Worm (Caenorhabditis elegans): ENCODE results near the gene R13A5.7.

Gene R13A5.7

ce11 chrIII:7535347-7535746 lies 34.6 kb downstream of the R13A5.7 start (continued):
- TF ChIP-seq zfh-2 (GFP tag; conservative IDR thresholded peaks at IDR 0.05) (no peak), lir-1 (GFP tag; conservative IDR thresholded peaks at IDR 0.05) (no peak), rcor-1 (GFP tag; IDR thresholded peaks at IDR 0.05) (no peak), akir-1 (GFP tag; optimal IDR thresholded peaks at IDR 0.05) (no peak)

DNA sequence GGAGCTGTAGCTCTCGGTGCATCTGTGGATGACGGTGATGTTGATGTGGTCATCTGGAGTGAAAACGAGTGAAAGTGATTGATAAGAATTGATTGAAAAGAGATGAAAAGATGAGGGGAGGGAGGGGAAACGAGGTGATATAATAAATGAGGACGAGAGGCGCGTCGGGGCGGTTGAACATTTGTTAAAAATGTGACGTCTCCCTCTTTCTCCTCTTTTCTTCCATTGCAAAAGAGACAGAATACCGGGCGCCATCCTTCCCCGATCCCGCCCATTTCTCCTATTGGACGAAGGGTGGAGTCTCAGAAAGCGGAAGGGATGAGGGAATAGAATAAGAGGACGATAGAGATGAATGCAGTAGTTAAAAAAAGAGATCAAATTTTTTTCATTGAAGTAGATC lies 35.3 kb downstream of the R13A5.7 start:
- no peak for TF ChIP-seq hlh-12 (tag; optimal IDR thresholded peaks at IDR 0.05)
- TF ChIP-seq somi-1 (GFP tag; optimal IDR thresholded peaks at IDR 0.05) = no peak
- TF ChIP-seq egl-18 (GFP tag; IDR thresholded peaks at IDR 0.05) = no peak

DNA sequence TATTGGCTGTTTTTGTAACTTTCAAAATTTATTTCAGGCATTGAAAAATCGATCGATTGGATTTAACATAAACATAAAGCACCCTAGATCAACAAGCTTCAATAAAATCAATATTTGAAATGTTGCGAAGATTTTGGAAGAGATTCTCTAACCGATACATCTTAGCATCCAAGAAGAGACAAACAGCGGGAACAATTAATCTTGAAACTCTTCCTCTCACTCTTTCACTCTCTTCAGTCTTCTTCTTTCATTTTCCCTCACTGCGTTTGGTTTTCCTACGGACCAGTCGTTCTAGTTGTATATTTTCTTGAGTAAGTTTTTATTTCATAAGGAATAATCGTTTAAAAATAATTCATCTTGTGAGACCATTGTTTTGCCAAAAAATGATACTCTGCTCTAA lies 36.9 kb downstream of the R13A5.7 start:
- no peak for TF ChIP-seq ZK185.1 (tag; optimal IDR thresholded peaks at IDR 0.05; ENCODE audit: poor library complexity, severe bottlenecking)
- TF ChIP-seq ceh-79 (tag; optimal IDR thresholded peaks at IDR 0.05) = no peak
- no peak for TF ChIP-seq ekl-4 (GFP tag; IDR thresholded peaks at IDR 0.05)
- no peak for TF ChIP-seq F57A8.1 (GFP tag; optimal IDR thresholded peaks at IDR 0.05)
- no peak for TF ChIP-seq attf-6 (GFP tag; IDR thresholded peaks at IDR 0.05)
- TF ChIP-seq snpc-1.1 (tag; optimal IDR thresholded peaks at IDR 0.05; ENCODE audit: insufficient read depth) = no peak

DNA sequence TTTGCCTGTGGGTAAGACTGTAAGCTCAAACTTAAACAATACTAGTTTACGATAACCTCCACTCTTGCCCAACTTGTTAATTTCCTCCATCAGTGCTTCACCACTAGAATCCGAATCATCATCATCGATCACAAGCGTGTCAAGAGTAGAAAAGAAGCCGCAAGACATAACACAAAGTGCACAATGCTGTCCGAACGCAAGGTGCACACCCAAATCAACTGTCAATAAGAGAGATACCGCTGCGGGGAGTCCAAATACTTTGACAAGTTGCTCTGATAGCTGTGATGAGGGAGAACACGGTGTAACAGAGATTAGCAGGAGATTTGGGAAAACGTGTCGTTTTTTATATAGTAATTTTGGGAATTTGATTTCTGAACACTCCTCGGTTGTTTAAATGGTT lies 38.5 kb downstream of the R13A5.7 start:
- no peak for TF ChIP-seq fkh-3 (tag; optimal IDR thresholded peaks at IDR 0.05)
- no peak for TF ChIP-seq F39B2.1 (GFP tag; IDR thresholded peaks at IDR 0.05)
- no peak for TF ChIP-seq F23B12.7 (tag; optimal IDR thresholded peaks at IDR 0.05; ENCODE audit: insufficient read depth)
- TF ChIP-seq F33H1.4 (GFP tag; IDR thresholded peaks at IDR 0.05) = no peak
- no peak for TF ChIP-seq snpc-4 (GFP tag; optimal IDR thresholded peaks at IDR 0.05)
- TF ChIP-seq snpc-4 (tag; optimal IDR thresholded peaks at IDR 0.05) = no peak
- TF ChIP-seq ceh-79 (tag; optimal IDR thresholded peaks at IDR 0.05) = no peak
- no peak for TF ChIP-seq Y67H2A.10 (GFP tag; conservative IDR thresholded peaks at IDR 0.05)

- TF ChIP-seq ztf-6 (GFP tag; IDR thresholded peaks at IDR 0.05) (no peak), F55B11.4 (tag; optimal IDR thresholded peaks at IDR 0.05; ENCODE audit: borderline replicate concordance, insufficient read depth) (no peak), Y79H2A.3 (GFP tag; conservative IDR thresholded peaks at IDR 0.05) (no peak), dox-1 (GFP tag; IDR thresholded peaks at IDR 0.05) (no peak), ztf-28 (GFP tag; IDR thresholded peaks at IDR 0.05) (no peak), hlh-26 (GFP tag; conservative IDR thresholded peaks at IDR 0.05) (no peak), him-1 (tag; optimal IDR thresholded peaks at IDR 0.05) (no peak), fkh-3 (tag; optimal IDR thresholded peaks at IDR 0.05) (no peak), lsy-27 (tag; optimal IDR thresholded peaks at IDR 0.05; ENCODE audit: borderline replicate concordance, insufficient read depth) (no peak), ceh-79 (tag; optimal IDR thresholded peaks at IDR 0.05) (no peak), mxl-1 (tag; optimal IDR thresholded peaks at IDR 0.05) (no peak), dpl-1 (GFP tag; optimal IDR thresholded peaks at IDR 0.05) (no peak), Y53G8AR.9 (GFP tag; conservative IDR thresholded peaks at IDR 0.05) (no peak), sptf-2 (GFP tag; optimal IDR thresholded peaks at IDR 0.05) (no peak), madf-3 (GFP tag; IDR thresholded peaks at IDR 0.05) (no peak), F23B12.7 (tag; optimal IDR thresholded peaks at IDR 0.05; ENCODE audit: insufficient read depth) (no peak), ama-1 (optimal IDR thresholded peaks at IDR 0.05) (no peak), ama-1 (GFP tag; optimal IDR thresholded peaks at IDR 0.05) (no peak)
These were observed 39.1 kb downstream of the R13A5.7 start for ce11 chrIII:7530830-7531229.
